Fruit fly (Drosophila melanogaster): Measurements from ENCODE around the gene Nepl6.
A peak's percentile ranks its signal among the peaks of the same experiment; 100 is the strongest.

The Nepl6 gene

dm6 chr2L:6338367-6338975, 46.8 kb downstream of the Nepl6 start, which contains the start of the genes Pez and Cpr (continued):
- TF ChIP-seq HLH54F (GFP tag; optimal IDR thresholded peaks at IDR 0.05) (peak; percentile 30), D (optimal IDR thresholded peaks at IDR 0.05) (no peak), D (GFP tag; optimal IDR thresholded peaks at IDR 0.05) (no peak), da (GFP tag; optimal IDR thresholded peaks at IDR 0.05) (no peak), CG8359 (GFP tag; optimal IDR thresholded peaks at IDR 0.05; ENCODE audit: borderline replicate concordance) (no peak), Hand (GFP tag; optimal IDR thresholded peaks at IDR 0.05) (no peak), CG8089 (GFP tag; optimal IDR thresholded peaks at IDR 0.05) (no peak), Bgb (GFP tag; IDR thresholded peaks at IDR 0.05; ENCODE audit: partially characterized antibody) (peak; percentile 80), psq (GFP tag; optimal IDR thresholded peaks at IDR 0.05) (no peak), CG10654 (GFP tag; optimal IDR thresholded peaks at IDR 0.05) (no peak), row (GFP tag; IDR thresholded peaks at IDR 0.05) (no peak), ranshi (GFP tag; IDR thresholded peaks at IDR 0.05) (peak; percentile 36; the same call in 1 of the 2 replicates), MBD-R2 (GFP tag; IDR thresholded peaks at IDR 0.05) (peak; percentile 35; the same call in 1 of the 2 replicates), NK7.1 (GFP tag; optimal IDR thresholded peaks at IDR 0.05) (no peak), Doc3 (GFP tag; IDR thresholded peaks at IDR 0.05; ENCODE audit: partially characterized antibody) (peak; percentile 87; the same call in 2 of the 3 replicates), CG2120 (GFP tag; optimal IDR thresholded peaks at IDR 0.05) (peak; percentile 56), CG14050 (GFP tag; IDR thresholded peaks at IDR 0.05) (no peak), CG15011 (GFP tag; optimal IDR thresholded peaks at IDR 0.05) (no peak), CG3281 (GFP tag; optimal IDR thresholded peaks at IDR 0.05) (peak; percentile 55), repo (GFP tag; optimal IDR thresholded peaks at IDR 0.05) (peak; percentile 45), mam (GFP tag; optimal IDR thresholded peaks at IDR 0.05) (peak; percentile 35), CG17359 (tag; optimal IDR thresholded peaks at IDR 0.05) (no peak), jigr1 (GFP tag; IDR thresholded peaks at IDR 0.05) (no peak), hb (GFP tag; IDR thresholded peaks at IDR 0.05; ENCODE audit: partially characterized antibody) (peak; percentile 73; the same call in 2 of the 3 replicates), gfzf (GFP tag; optimal IDR thresholded peaks at IDR 0.05) (peak; percentile 91), CG11398 (GFP tag; optimal IDR thresholded peaks at IDR 0.05) (no peak), ftz-f1 (GFP tag; optimal IDR thresholded peaks at IDR 0.05) (no peak), schlank (tag; optimal IDR thresholded peaks at IDR 0.05) (no peak), Nf-YA (GFP tag; IDR thresholded peaks at IDR 0.05) (0 out of 2 replicates have a peak, but pooled peaks have one; percentile 11), usp (GFP tag; optimal IDR thresholded peaks at IDR 0.05) (no peak), CG12219 (GFP tag; optimal IDR thresholded peaks at IDR 0.05) (no peak), CG4707 (GFP tag; optimal IDR thresholded peaks at IDR 0.05) (no peak), Ada2b (GFP tag; IDR thresholded peaks at IDR 0.05) (0 out of 2 replicates have a peak, but pooled peaks have one; percentile 28), Hr39 (optimal IDR thresholded peaks at IDR 0.05) (no peak), bsh (GFP tag; optimal IDR thresholded peaks at IDR 0.05) (no peak), dmrt11E (tag; optimal IDR thresholded peaks at IDR 0.05) (peak; percentile 8), inv (GFP tag; IDR thresholded peaks at IDR 0.05; ENCODE audit: partially characterized antibody) (peak; percentile 68), zfh1 (GFP tag; IDR thresholded peaks at IDR 0.05) (peak; percentile 44; the same call in 1 of the 3 replicates), CTCF (GFP tag; optimal IDR thresholded peaks at IDR 0.05) (peak; percentile 96), CG11695 (GFP tag; IDR thresholded peaks at IDR 0.05) (no peak), CG10565 (GFP tag; optimal IDR thresholded peaks at IDR 0.05) (no peak), zen (tag; optimal IDR thresholded peaks at IDR 0.05) (peak; percentile 44), klu (GFP tag; IDR thresholded peaks at IDR 0.05) (no peak), CG10274 (GFP tag; optimal IDR thresholded peaks at IDR 0.05) (no peak), bab2 (GFP tag; optimal IDR thresholded peaks at IDR 0.05) (peak; percentile 20), CG6854 (GFP tag; optimal IDR thresholded peaks at IDR 0.05) (no peak), CG14014 (GFP tag; IDR thresholded peaks at IDR 0.05) (peak; percentile 64; the same call in 1 of the 2 replicates), CG17328 (GFP tag; IDR thresholded peaks at IDR 0.05) (peak; percentile 37; the same call in 1 of the 2 replicates), gcm (GFP tag; optimal IDR thresholded peaks at IDR 0.05) (no peak), CG18011 (GFP tag; optimal IDR thresholded peaks at IDR 0.05) (no peak), Sin3A (optimal IDR thresholded peaks at IDR 0.05) (peak; percentile 5)

Measured in whole organism, embryonic.